Fruit fly (Drosophila melanogaster) ovary, adult (tissue): ENCODE measurements around the gene CG8142.
A peak's percentile ranks its signal among the peaks of the same experiment; 100 is the strongest.
"Not testable (repeated sequence)": the region's sequence is repeated elsewhere in the genome, so short reads cannot be mapped to it uniquely, and the experiment has no call there.

ENCODE experiments used
- CG17801 ChIP-seq: fragments of 200-800 bp; optimal IDR thresholded peaks from 2 replicates; lab custom pipeline; 2019; ENCODE audit warnings: missing biosample characterization, mild to moderate bottlenecking, missing genetic modification characterization, moderate library complexity; ENCODE audit not compliant: partially characterized antibody

The CG8142 gene

dm6 chrX:17844623-17845022 is at the start of gene CG8142, which contains the start of gene Ucp4A:
Gene CG8142, minus strand, starts transcription at chrX:17844704.
Gene Ucp4A, plus strand, starts transcription at chrX:17844949.
- peak; percentile 96 for TF ChIP-seq CG17801 (GFP tag; lab: Kevin White, UChicago)

DNA sequence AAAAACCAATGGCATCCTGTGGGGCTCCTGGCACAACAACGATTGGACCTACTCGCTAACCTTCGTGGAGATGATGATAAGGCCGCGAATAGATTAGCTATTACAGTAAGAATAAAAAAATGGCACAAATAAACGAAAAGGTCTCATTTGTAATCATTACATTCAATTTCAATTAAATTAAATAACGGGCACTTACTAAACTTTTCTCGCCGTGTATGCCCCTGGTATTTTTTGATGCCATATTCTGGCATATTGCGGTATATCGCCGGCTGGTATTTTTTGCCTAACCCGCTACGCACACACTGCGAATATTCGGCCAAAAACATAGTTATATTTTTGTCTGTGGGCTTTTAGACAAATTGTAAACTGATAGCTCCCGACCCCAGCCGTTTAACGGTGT is 44.7 kb upstream of the CG8142 start, which contains the start of gene Gss1:
Gene Gss1, plus strand, starts transcription at position 301 of the 400 bp plus-strand sequence.
- not testable (repeated sequence) for TF ChIP-seq CG17801 (GFP tag; lab: Kevin White, UChicago)

DNA sequence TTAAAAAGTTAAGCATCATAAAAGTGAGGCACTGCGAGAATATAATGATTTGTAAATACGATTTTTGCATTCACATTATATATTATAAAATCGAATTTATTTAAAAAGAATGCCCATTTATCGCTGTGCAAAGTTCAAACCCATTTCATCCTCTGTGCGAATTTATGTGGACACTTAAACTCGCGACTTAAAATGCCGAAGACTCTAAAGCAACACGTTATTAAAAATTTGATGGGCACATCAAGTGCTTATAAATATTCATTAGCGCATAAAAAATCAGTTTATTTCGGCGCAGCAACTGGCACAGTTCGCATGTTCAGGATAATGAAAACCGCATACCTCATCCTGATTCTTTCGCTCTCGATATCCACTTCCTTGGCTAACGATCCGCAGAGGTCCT is 43.4 kb upstream of the CG8142 start, which contains the start of gene CG6788:
Gene CG6788, plus strand, starts transcription at position 301 of the 400 bp plus-strand sequence.
- TF ChIP-seq CG17801 (GFP tag; lab: Kevin White, UChicago), result no peak

- TF ChIP-seq CG17801 (GFP tag; lab: Kevin White, UChicago), result no peak
These were observed 42.7 kb upstream of the CG8142 start, which contains the start of gene mnb for dm6 chrX:17887208-17887627. Gene mnb, minus strand, starts transcription at chrX:17887222.

- TF ChIP-seq CG17801 (GFP tag; lab: Kevin White, UChicago), result peak; percentile 29
These were observed 42.1 kb upstream of the CG8142 start for dm6 chrX:17886449-17887207.

- TF ChIP-seq CG17801 (GFP tag; lab: Kevin White, UChicago), result no peak
These were observed 41.6 kb upstream of the CG8142 start for dm6 chrX:17886107-17886448.

DNA sequence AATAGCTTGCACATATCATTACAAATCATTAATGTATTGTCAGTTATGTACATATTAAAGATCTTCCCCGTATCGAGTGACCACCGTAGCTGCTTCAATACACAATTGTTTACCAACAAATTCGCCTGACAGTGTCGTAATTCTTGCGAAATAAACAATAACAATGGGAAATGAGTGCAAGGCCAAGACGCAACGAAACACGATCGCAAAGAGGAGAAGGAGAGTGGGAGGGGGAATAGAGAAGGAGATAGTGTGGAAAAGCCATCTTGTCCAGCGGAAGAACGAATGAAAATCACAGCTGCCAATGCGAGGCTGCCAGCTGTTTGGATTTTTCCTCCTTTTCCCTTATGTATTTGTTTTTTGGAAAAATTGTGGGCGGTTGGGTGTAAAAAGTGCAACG is 40.8 kb upstream of the CG8142 start:
- no peak for TF ChIP-seq CG17801 (GFP tag; lab: Kevin White, UChicago)

DNA sequence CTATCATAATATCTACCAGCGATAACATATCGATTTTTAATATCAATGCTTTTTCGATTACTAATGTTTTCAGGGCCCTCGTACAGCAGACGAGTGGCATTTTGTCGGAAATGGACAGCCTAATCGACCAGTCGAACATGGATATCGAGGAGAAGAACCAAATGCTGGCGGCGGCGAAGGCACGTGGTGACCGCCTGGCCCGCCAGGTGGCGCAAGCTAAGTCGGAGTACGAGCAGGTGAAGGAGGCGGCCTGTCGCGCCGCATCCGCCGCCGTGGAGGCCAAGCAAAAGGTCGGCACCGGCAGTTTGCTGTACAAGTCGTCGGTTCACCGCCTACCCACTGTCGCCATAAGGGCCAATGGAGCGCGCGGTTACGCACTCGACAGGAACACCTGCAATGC is 40.1 kb upstream of the CG8142 start:
- TF ChIP-seq CG17801 (GFP tag; lab: Kevin White, UChicago), result no peak

- TF ChIP-seq CG17801 (GFP tag; lab: Kevin White, UChicago), result no peak
These were observed 38.9 kb upstream of the CG8142 start, which contains the start of gene CG12985 for dm6 chrX:17883418-17883817. Gene CG12985, plus strand, starts transcription at chrX:17883718.

DNA sequence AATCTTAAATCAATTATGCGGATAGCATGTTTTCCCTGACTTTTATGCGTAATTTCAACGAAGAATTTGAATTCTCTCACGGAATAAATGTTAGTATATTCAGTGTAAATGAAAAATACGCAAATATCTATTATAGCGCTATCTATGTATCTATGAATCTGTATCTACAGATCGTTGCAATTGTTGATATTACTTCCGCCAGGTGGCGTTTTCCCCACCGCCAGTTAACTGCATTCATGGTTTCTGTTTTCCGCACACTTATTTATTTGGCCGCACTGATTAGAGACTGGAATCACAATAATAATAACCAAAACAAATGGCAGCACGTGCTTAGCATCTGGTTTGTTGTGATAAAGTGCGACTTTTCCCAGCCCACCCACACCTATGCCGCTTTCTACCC is 38.3 kb upstream of the CG8142 start:
- TF ChIP-seq CG17801 (GFP tag; lab: Kevin White, UChicago), result no peak

- peak; percentile 74 for TF ChIP-seq CG17801 (GFP tag; lab: Kevin White, UChicago)
These were observed 36.9 kb upstream of the CG8142 start for dm6 chrX:17881138-17882121.

DNA sequence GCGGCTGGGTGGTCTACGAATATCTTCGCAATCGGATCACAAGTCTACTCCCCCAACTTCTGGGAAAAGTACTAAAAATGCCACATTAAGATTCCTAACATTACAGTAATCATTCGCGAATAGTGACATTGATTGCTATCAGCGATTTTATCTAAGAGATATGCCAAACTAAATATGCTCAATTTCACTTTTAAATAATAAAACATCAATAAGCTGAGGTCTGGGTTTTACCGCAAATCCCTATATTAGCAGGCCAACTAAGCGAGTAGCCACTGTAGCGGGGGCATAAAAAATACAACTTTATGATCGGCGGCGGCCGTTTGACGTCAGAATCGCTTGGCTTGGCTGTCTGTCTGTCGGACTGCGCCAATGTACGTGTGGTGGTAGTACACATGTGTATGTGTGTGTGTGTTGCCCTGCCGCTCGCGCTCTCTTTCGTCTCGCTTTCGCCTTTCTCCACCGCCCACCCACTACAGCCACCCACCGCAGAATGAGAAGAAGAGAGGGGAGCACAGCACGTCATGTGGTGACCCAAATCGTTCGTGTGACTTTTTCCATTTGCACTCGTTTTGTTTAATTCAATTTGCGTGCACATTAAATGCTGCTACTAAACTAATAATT is 35.9 kb upstream of the CG8142 start:
- peak; percentile 92 for TF ChIP-seq CG17801 (GFP tag; lab: Kevin White, UChicago)

DNA sequence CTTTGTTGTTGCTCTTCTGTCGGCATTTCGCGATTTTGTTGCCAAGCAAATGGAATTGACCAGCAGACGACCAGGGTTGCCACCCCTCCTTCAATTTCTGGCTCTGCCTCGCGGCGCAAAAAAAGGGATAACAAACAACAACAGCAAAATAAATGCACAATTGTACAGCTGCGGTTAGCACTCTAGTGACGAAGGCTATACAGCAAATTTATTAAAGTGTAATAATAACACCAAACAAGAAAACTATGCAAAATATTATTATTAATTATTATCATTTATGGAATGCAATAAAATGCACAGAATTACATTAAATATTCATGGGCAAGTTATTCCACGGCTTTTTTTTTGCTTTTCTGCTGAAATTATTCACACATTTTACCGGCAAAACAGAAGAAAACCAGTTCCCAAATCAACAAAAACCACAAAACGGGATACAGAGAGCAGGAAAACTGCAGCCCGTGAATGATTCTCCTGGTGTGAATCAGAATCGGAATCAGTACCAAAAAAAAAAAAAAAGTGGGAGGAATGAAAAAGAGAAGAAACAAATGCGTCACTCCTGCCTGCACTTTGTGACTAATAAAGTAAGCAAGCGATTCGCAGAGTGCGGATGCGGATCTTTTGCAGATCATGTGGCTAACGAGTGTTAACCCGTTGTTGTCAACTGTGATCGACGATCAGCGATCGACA is 34.9 kb upstream of the CG8142 start:
- no peak for TF ChIP-seq CG17801 (GFP tag; lab: Kevin White, UChicago)

dm6 chrX:17878632-17879033 is 34.1 kb upstream of the CG8142 start:
- TF ChIP-seq CG17801 (GFP tag; lab: Kevin White, UChicago), result no peak
